Worm (Caenorhabditis elegans) whole organism, L1 larva: ENCODE results near the gene str-165.

Experiments
- C04F5.9 ChIP-seq: sonication (generic microtip); optimal IDR thresholded peaks from 2 replicates; lab custom pipeline; 2016; ENCODE audit warnings: missing genetic modification characterization, missing compliant biosample characterization
- C16A3.4 ChIP-seq: fragments of 150-350 bp; optimal IDR thresholded peaks from 2 replicates; lab custom pipeline; 2014; ENCODE audit warnings: missing biosample characterization, missing genetic modification characterization
- Y116A8C.19 ChIP-seq: sonication (generic microtip); optimal IDR thresholded peaks from 2 replicates; lab custom pipeline; 2016; ENCODE audit warnings: missing compliant biosample characterization, missing genetic modification characterization, borderline replicate concordance
- aly-2 ChIP-seq: fragments of 150-350 bp; optimal IDR thresholded peaks from 2 replicates; lab custom pipeline; 2014; ENCODE audit warnings: missing biosample characterization, missing genetic modification characterization
- ceh-8 ChIP-seq: fragments of 200-800 bp; sonication (Bioruptor generic); optimal IDR thresholded peaks from 2 replicates; lab custom pipeline; 2018; ENCODE audit warnings: mild to moderate bottlenecking, missing genetic modification characterization, moderate library complexity, missing compliant biosample characterization
- ceh-88 ChIP-seq: fragments of 200-800 bp; sonication (Bioruptor generic); IDR thresholded peaks from 2 replicates; pipeline ENCODE4 v1.3.6; 2022; ENCODE audit warnings: missing genetic modification characterization, missing compliant biosample characterization
- dpl-1 ChIP-seq, 3 experiments: fragments of 150-350 bp in 2 of 3; sonication (generic microtip) in 1 of 3; optimal IDR thresholded peaks; 2 replicates each; lab custom pipeline; 2014 to 2017; ENCODE audit warnings: missing biosample characterization in 3 of 3, missing genetic modification characterization in 3 of 3, missing genetic modification reagents in 3 of 3
- efl-1 ChIP-seq, 4 experiments: fragments of 150-350 bp; optimal IDR thresholded peaks in 3 of 4; peaks in 1 of 4; 1 replicate in 1 of 4; 2 replicates in 3 of 4; lab custom pipeline; 2014; ENCODE audit warnings: missing biosample characterization in 2 of 4, missing genetic modification characterization in 2 of 4, missing genetic modification reagents in 2 of 4
- egl-13 ChIP-seq: sonication (generic microtip); optimal IDR thresholded peaks from 2 replicates; lab custom pipeline; 2016; ENCODE audit warnings: missing genotype, missing genetic modification reagents, missing genetic modification characterization, missing compliant biosample characterization
- hlh-17 ChIP-seq: fragments of 200-800 bp; sonication (Bioruptor generic); optimal IDR thresholded peaks from 2 replicates; lab custom pipeline; 2018; ENCODE audit warnings: missing genetic modification characterization, mild to moderate bottlenecking, missing compliant biosample characterization, moderate library complexity, borderline replicate concordance
- hlh-4 ChIP-seq: sonication (generic microtip); optimal IDR thresholded peaks from 2 replicates; lab custom pipeline; 2016; ENCODE audit warnings: mild to moderate bottlenecking, missing genetic modification characterization, missing compliant biosample characterization
- isw-1 ChIP-seq: fragments of 200-800 bp; sonication (Bioruptor generic); IDR thresholded peaks from 2 replicates; pipeline ENCODE4 v1.3.6; 2022; ENCODE audit warnings: missing genetic modification characterization, missing compliant biosample characterization
- lin-35 ChIP-seq, 2 experiments: fragments of 150-350 bp; optimal IDR thresholded peaks; 2 replicates each; lab custom pipeline; 2014; ENCODE audit warnings: missing biosample characterization in 2 of 2, missing genetic modification characterization in 2 of 2, missing genetic modification reagents in 2 of 2
- lin-39 ChIP-seq: fragments of 150-350 bp; optimal IDR thresholded peaks from 2 replicates; lab custom pipeline; 2014; ENCODE audit warnings: missing biosample characterization, missing genetic modification reagents, missing genetic modification characterization
- lsy-2 ChIP-seq, 2 experiments: fragments of 150-350 bp; optimal IDR thresholded peaks; 2 replicates each; lab custom pipeline; 2014; ENCODE audit warnings: missing biosample characterization in 2 of 2, missing genetic modification characterization in 2 of 2
- mdl-1 ChIP-seq, 2 experiments: fragments of 150-350 bp; optimal IDR thresholded peaks; 2 replicates each; lab custom pipeline; 2014 to 2017; ENCODE audit warnings: missing biosample characterization in 2 of 2, missing genetic modification characterization in 2 of 2, inconsistent platforms in 1 of 2
- mef-2 ChIP-seq: fragments of 150-350 bp; optimal IDR thresholded peaks from 2 replicates; lab custom pipeline; 2014; ENCODE audit warnings: missing biosample characterization, missing genetic modification characterization
- nhr-19 ChIP-seq: fragments of 200-800 bp; sonication (Bioruptor generic); conservative IDR thresholded peaks from 2 replicates; pipeline ENCODE4 v1.3.6; 2022; ENCODE audit warnings: missing genetic modification characterization, missing compliant biosample characterization
- nhr-237 ChIP-seq: fragments of 150-350 bp; optimal IDR thresholded peaks from 2 replicates; lab custom pipeline; 2014; ENCODE audit warnings: missing biosample characterization, missing genetic modification characterization
- nhr-71 ChIP-seq: sonication (generic microtip); optimal IDR thresholded peaks from 2 replicates; lab custom pipeline; 2016; ENCODE audit warnings: mild to moderate bottlenecking, missing genetic modification characterization, moderate library complexity, missing compliant biosample characterization
- nhr-76 ChIP-seq: sonication (generic microtip); optimal IDR thresholded peaks from 2 replicates; lab custom pipeline; 2017; ENCODE audit warnings: missing biosample characterization, missing genetic modification characterization
- nhr-77 ChIP-seq: fragments of 150-350 bp; optimal IDR thresholded peaks from 2 replicates; lab custom pipeline; 2014; ENCODE audit warnings: missing biosample characterization, missing genetic modification characterization
- nhr-85 ChIP-seq: sonication (generic microtip); peaks from one replicate; lab custom pipeline; 2016; ENCODE audit warnings: missing genetic modification characterization, inconsistent platforms, missing compliant biosample characterization
- pax-3 ChIP-seq: fragments of 200-800 bp; sonication (Bioruptor generic); optimal IDR thresholded peaks from 2 replicates; lab custom pipeline; 2018; ENCODE audit warnings: mild to moderate bottlenecking, missing genetic modification characterization, moderate library complexity, missing compliant biosample characterization
- snpc-4 ChIP-seq: fragments of 150-350 bp; optimal IDR thresholded peaks from 2 replicates; lab custom pipeline; 2014; ENCODE audit warnings: missing biosample characterization, missing genetic modification characterization
- sptf-1 ChIP-seq: fragments of 150-350 bp; optimal IDR thresholded peaks from 2 replicates; lab custom pipeline; 2014; ENCODE audit warnings: missing biosample characterization, missing genetic modification characterization
- unc-130 ChIP-seq: fragments of 150-350 bp; optimal IDR thresholded peaks from 2 replicates; lab custom pipeline; 2017; ENCODE audit warnings: missing biosample characterization, missing genetic modification characterization, inconsistent platforms
- unc-62 ChIP-seq: fragments of 150-350 bp; optimal IDR thresholded peaks from 2 replicates; lab custom pipeline; 2014; ENCODE audit warnings: missing biosample characterization, missing genetic modification reagents, missing genetic modification characterization
- xbp-1 ChIP-seq: sonication (generic microtip); optimal IDR thresholded peaks from 2 replicates; lab custom pipeline; 2016; ENCODE audit warnings: missing genetic modification characterization, missing compliant biosample characterization
- ztf-11 ChIP-seq, 2 experiments: sonication (generic microtip); optimal IDR thresholded peaks; 2 replicates each; lab custom pipeline; 2016 to 2017; ENCODE audit warnings: missing genetic modification characterization in 2 of 2, missing biosample characterization in 1 of 2, missing compliant biosample characterization in 1 of 2

The str-165 gene

ce11 chrV:13833951-13834350 lies 3.0 kb downstream of the str-165 start, which contains the start of gene srx-129:
TSS of gene srx-129 (plus strand) at chrV:13834251.
- TF ChIP-seq nhr-76 (tag; lab: Kevin White, UChicago) (no peak), nhr-85 (tag; lab: Kevin White, UChicago) (no peak), aly-2 (tag; lab: Kevin White, UChicago) (no peak), pax-3 (no peak), lin-39 (no peak), nhr-71 (tag; lab: Kevin White, UChicago) (no peak), isw-1 (GFP tag; lab: Robert Waterston, UW) (no peak), ceh-88 (no peak)

DNA sequence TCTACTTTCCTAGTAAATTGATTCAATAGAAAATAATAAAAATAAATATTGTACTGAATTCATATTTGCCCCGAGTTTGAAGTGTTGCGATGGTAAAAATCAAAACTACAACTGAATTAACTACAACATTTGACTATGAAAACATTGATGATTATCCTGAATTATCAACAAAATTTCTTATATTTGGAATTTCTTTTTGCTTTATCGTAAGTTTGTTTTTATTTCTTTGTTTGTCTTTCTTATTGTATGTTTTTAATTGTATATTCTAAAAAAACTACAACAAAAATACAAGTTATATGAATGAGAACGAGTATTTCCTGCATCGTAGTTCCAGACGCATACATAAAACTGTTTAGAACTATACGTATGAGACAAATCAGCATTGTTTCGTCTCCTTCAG lies 6.3 kb downstream of the str-165 start, which contains the start of gene srx-128:
TSS of gene srx-128 (plus strand) at position 301 of the 400 bp plus-strand sequence.
- TF ChIP-seq efl-1 (optimal IDR thresholded peaks at IDR 0.05; lab: Kevin White, UChicago), result no peak
- TF ChIP-seq efl-1 (GFP tag; optimal IDR thresholded peaks at IDR 0.05 in 1 of 2; lab: Kevin White, UChicago), result peak in 1 of 2 experiments; percentile 47
- no peak for TF ChIP-seq snpc-4 (tag; lab: Kevin White, UChicago)
- no peak for TF ChIP-seq ztf-11 (tag; optimal IDR thresholded peaks at IDR 0.05; lab: Kevin White, UChicago)

DNA sequence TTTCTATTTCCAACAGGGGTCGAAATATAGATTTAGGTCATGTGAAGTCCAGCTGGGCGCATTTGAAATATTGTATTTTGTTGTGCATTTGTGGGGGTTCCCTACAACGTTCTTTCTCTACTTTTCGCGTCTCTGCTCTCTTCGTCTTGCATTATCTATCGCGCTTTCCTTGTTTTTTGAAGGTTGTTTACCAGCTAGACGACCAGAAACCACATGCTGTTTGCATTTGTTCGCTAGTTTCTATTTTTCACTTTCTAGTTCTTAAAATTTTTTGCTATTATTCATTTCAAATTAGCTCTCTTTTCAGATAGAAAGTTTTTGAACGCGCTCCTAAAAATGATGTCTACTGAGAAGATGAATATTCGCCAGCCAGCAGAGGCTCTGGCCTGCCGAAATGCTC lies 8.5 kb downstream of the str-165 start, which contains the start of gene F55B12.10:
TSS of gene F55B12.10 (plus strand) at position 301 of the 400 bp plus-strand sequence.
- TF ChIP-seq nhr-19 (no peak), Y116A8C.19 (tag; lab: Kevin White, UChicago) (no peak), ceh-8 (no peak), C16A3.4 (no peak), mef-2 (no peak), dpl-1 (GFP tag; optimal IDR thresholded peaks at IDR 0.05; lab: Kevin White, UChicago) (no peak), nhr-77 (tag; lab: Kevin White, UChicago) (no peak), nhr-85 (tag; lab: Kevin White, UChicago) (no peak)

ce11 chrV:13840909-13841308 lies 10.0 kb downstream of the str-165 start, which contains the start of gene srx-17:
TSS of gene srx-17 (plus strand) at chrV:13841209.
- TF ChIP-seq efl-1 (optimal IDR thresholded peaks at IDR 0.05; lab: Kevin White, UChicago) (no peak), efl-1 (GFP tag; optimal IDR thresholded peaks at IDR 0.05 in 1 of 2; lab: Kevin White, UChicago) (peak in 1 of 2 experiments; percentile 29), ceh-8 (no peak)
- TF ChIP-seq, all 84 proteins: peak for 1

- TF ChIP-seq hlh-17 (GFP tag; lab: Kevin White, UChicago), result no peak
- no peak for TF ChIP-seq unc-130
- no peak for TF ChIP-seq egl-13
- TF ChIP-seq nhr-237, result no peak
- TF ChIP-seq efl-1 (optimal IDR thresholded peaks at IDR 0.05; lab: Kevin White, UChicago), result no peak
- no peak for TF ChIP-seq efl-1 (GFP tag; optimal IDR thresholded peaks at IDR 0.05 in 1 of 2; lab: Kevin White, UChicago)
- TF ChIP-seq lsy-2 (tag; optimal IDR thresholded peaks at IDR 0.05; lab: Kevin White, UChicago), result no peak
- TF ChIP-seq mdl-1 (tag; optimal IDR thresholded peaks at IDR 0.05; lab: Kevin White, UChicago), result no peak
- no peak for TF ChIP-seq nhr-71 (tag; lab: Kevin White, UChicago)
- TF ChIP-seq unc-62 (GFP tag; lab: Kevin White, UChicago), result no peak
- no peak for TF ChIP-seq sptf-1 (tag; lab: Kevin White, UChicago)
- no peak for TF ChIP-seq hlh-4 (tag; lab: Kevin White, UChicago)
- TF ChIP-seq xbp-1 (tag; lab: Kevin White, UChicago), result no peak
These were observed 12.2 kb downstream of the str-165 start, which contains the start of gene srx-130 for ce11 chrV:13843147-13843546. TSS of gene srx-130 (plus strand) at chrV:13843447.

- TF ChIP-seq lin-35 (GFP tag; optimal IDR thresholded peaks at IDR 0.05; lab: Kevin White, UChicago), result no peak
- no peak for TF ChIP-seq C04F5.9
These were observed 14.2 kb downstream of the str-165 start, which contains the start of gene srx-131 for ce11 chrV:13845136-13845535. TSS of gene srx-131 (plus strand) at chrV:13845436.
